Fruit fly (Drosophila melanogaster) whole organism, prepupa: ENCODE results near the gene Galk.

Experiments
- Blimp-1 ChIP-seq: fragments of 200-800 bp; sonication (Bioruptor generic); optimal IDR thresholded peaks from 3 replicates; lab custom pipeline; 2017; ENCODE audit warnings: missing biosample characterization, missing genetic modification characterization, mild to moderate bottlenecking, moderate library complexity, missing genetic modification reagents
- CG10669 ChIP-seq: fragments of 200-800 bp; sonication (Bioruptor generic); optimal IDR thresholded peaks from 3 replicates; lab custom pipeline; 2018; ENCODE audit warnings: missing biosample characterization, mild to moderate bottlenecking, missing genetic modification characterization, moderate library complexity
- CG11762 ChIP-seq: fragments of 200-800 bp; sonication (Bioruptor generic); optimal IDR thresholded peaks from 3 replicates; lab custom pipeline; 2016; ENCODE audit warnings: missing biosample characterization, missing genetic modification characterization; ENCODE audit not compliant: insufficient read depth
- CG11902 ChIP-seq: fragments of 200-800 bp; sonication (Bioruptor generic); optimal IDR thresholded peaks from 3 replicates; lab custom pipeline; 2016; ENCODE audit warnings: missing biosample characterization, missing genetic modification characterization
- CG15336 ChIP-seq: fragments of 200-800 bp; sonication (Bioruptor generic); IDR thresholded peaks from 2 replicates; pipeline ENCODE4 v1.3.6; 2022; ENCODE audit warnings: missing biosample characterization, missing genetic modification characterization
- CG3032 ChIP-seq: fragments of 200-800 bp; optimal IDR thresholded peaks from 2 replicates; lab custom pipeline; 2019; ENCODE audit warnings: missing biosample characterization, mild to moderate bottlenecking, missing genetic modification characterization, moderate library complexity
- CG31627 ChIP-seq: fragments of 200-800 bp; sonication (Bioruptor generic); optimal IDR thresholded peaks from 3 replicates; lab custom pipeline; 2016; ENCODE audit warnings: missing biosample characterization, missing genetic modification characterization
- CG32006 ChIP-seq: fragments of 200-800 bp; sonication (Bioruptor generic); optimal IDR thresholded peaks from 3 replicates; lab custom pipeline; 2017; ENCODE audit warnings: missing biosample characterization, mild to moderate bottlenecking, missing genetic modification characterization
- CG3919 ChIP-seq: fragments of 200-800 bp; sonication (Bioruptor generic); optimal IDR thresholded peaks from 3 replicates; lab custom pipeline; 2016; ENCODE audit warnings: missing biosample characterization, missing genetic modification characterization
- CG6163 ChIP-seq: fragments of 200-800 bp; sonication (Bioruptor generic); IDR thresholded peaks from 3 replicates; pipeline ENCODE4 v1.3.6; 2022; ENCODE audit warnings: missing biosample characterization, missing genetic modification characterization
- CG6792 ChIP-seq: fragments of 200-800 bp; sonication (Bioruptor generic); optimal IDR thresholded peaks from 3 replicates; lab custom pipeline; 2016; ENCODE audit warnings: missing biosample characterization, missing genetic modification characterization
- CG6808 ChIP-seq: fragments of 200-800 bp; sonication (Bioruptor generic); optimal IDR thresholded peaks from 3 replicates; lab custom pipeline; 2017; ENCODE audit warnings: missing biosample characterization, missing genetic modification characterization, mild to moderate bottlenecking, moderate library complexity, missing genetic modification reagents
- CG6854 ChIP-seq: fragments of 200-800 bp; sonication (Bioruptor generic); optimal IDR thresholded peaks from 2 replicates; lab custom pipeline; 2017; ENCODE audit warnings: missing biosample characterization, mild to moderate bottlenecking, missing genetic modification characterization
- CG7368 ChIP-seq: fragments of 200-800 bp; sonication (Bioruptor generic); optimal IDR thresholded peaks from 3 replicates; lab custom pipeline; 2016; ENCODE audit warnings: missing biosample characterization, missing genetic modification characterization
- CG8632 ChIP-seq: fragments of 200-800 bp; sonication (Bioruptor generic); optimal IDR thresholded peaks from 3 replicates; lab custom pipeline; 2016; ENCODE audit warnings: missing biosample characterization, missing genetic modification characterization
- CG9139 ChIP-seq: fragments of 200-800 bp; sonication (Bioruptor generic); optimal IDR thresholded peaks from 3 replicates; lab custom pipeline; 2017; ENCODE audit warnings: missing biosample characterization, mild to moderate bottlenecking, missing genetic modification characterization
- Eip75B ChIP-seq: fragments of 200-800 bp; sonication (Bioruptor generic); optimal IDR thresholded peaks from 3 replicates; lab custom pipeline; 2016; ENCODE audit warnings: missing biosample characterization, missing genetic modification characterization
- Eip78C ChIP-seq: fragments of 200-800 bp; sonication (Bioruptor generic); peaks from one replicate; lab custom pipeline; 2016; ENCODE audit warnings: missing biosample characterization, missing genetic modification characterization
- Eip93F ChIP-seq: fragments of 200-800 bp; sonication (Bioruptor generic); optimal IDR thresholded peaks from 2 replicates; lab custom pipeline; 2016; ENCODE audit warnings: missing biosample characterization, mild to moderate bottlenecking, missing genetic modification characterization
- Ets21C ChIP-seq: fragments of 200-800 bp; sonication (Bioruptor generic); optimal IDR thresholded peaks from 3 replicates; lab custom pipeline; 2016; ENCODE audit warnings: missing biosample characterization, missing genetic modification characterization
- Ets96B ChIP-seq: fragments of 200-800 bp; optimal IDR thresholded peaks from 2 replicates; lab custom pipeline; 2019; ENCODE audit warnings: missing biosample characterization, mild to moderate bottlenecking, missing genetic modification characterization, moderate library complexity
- Gug ChIP-seq: fragments of 200-800 bp; sonication (Bioruptor generic); IDR thresholded peaks from 2 replicates; pipeline ENCODE4 v1.3.6; 2022; ENCODE audit warnings: missing biosample characterization, missing genetic modification characterization
- Hr38 ChIP-seq: sonication (Bioruptor generic); optimal IDR thresholded peaks from 2 replicates; lab custom pipeline; 2016; ENCODE audit warnings: missing biosample characterization, missing genetic modification characterization
- Hr39 ChIP-seq: fragments of 200-800 bp; sonication (Bioruptor generic); optimal IDR thresholded peaks from 2 replicates; lab custom pipeline; 2016; ENCODE audit warnings: missing biosample characterization, missing genetic modification characterization
- Hr4 ChIP-seq: fragments of 200-800 bp; sonication (Bioruptor generic); optimal IDR thresholded peaks from 3 replicates; lab custom pipeline; 2016; ENCODE audit warnings: missing biosample characterization, missing genetic modification characterization
- Lpt ChIP-seq: fragments of 200-800 bp; sonication (Bioruptor generic); optimal IDR thresholded peaks from 3 replicates; lab custom pipeline; 2016; ENCODE audit warnings: missing biosample characterization, missing genetic modification characterization
- Met ChIP-seq: fragments of 200-800 bp; sonication (Bioruptor generic); optimal IDR thresholded peaks from 3 replicates; lab custom pipeline; 2016; ENCODE audit warnings: missing biosample characterization, missing genetic modification characterization
- OdsH ChIP-seq: fragments of 200-800 bp; sonication (Bioruptor generic); optimal IDR thresholded peaks from 3 replicates; lab custom pipeline; 2016; ENCODE audit warnings: missing biosample characterization, missing genetic modification characterization
- Smox ChIP-seq: fragments of 200-800 bp; sonication (Bioruptor generic); optimal IDR thresholded peaks from 3 replicates; lab custom pipeline; 2016; ENCODE audit warnings: missing biosample characterization, missing genetic modification characterization
- Sox102F ChIP-seq: fragments of 200-800 bp; sonication (Bioruptor generic); optimal IDR thresholded peaks from 2 replicates; lab custom pipeline; 2016; ENCODE audit warnings: missing biosample characterization, mild to moderate bottlenecking, missing genetic modification characterization
- Sox14 ChIP-seq: fragments of 200-800 bp; sonication (Bioruptor generic); optimal IDR thresholded peaks from 3 replicates; lab custom pipeline; 2016; ENCODE audit warnings: missing biosample characterization, missing genetic modification characterization
- Sox15 ChIP-seq: fragments of 200-800 bp; sonication (Bioruptor generic); optimal IDR thresholded peaks from 3 replicates; lab custom pipeline; 2016; ENCODE audit warnings: missing biosample characterization, missing genetic modification characterization
- achi ChIP-seq: fragments of 200-800 bp; sonication (Bioruptor generic); optimal IDR thresholded peaks from 3 replicates; lab custom pipeline; 2016; ENCODE audit warnings: missing biosample characterization, missing genetic modification characterization
- cyc ChIP-seq: fragments of 200-800 bp; sonication (Bioruptor generic); optimal IDR thresholded peaks from 3 replicates; lab custom pipeline; 2016; ENCODE audit warnings: missing biosample characterization, missing genetic modification characterization
- dsx ChIP-seq: fragments of 200-800 bp; optimal IDR thresholded peaks from 3 replicates; lab custom pipeline; 2019; ENCODE audit warnings: missing biosample characterization, mild to moderate bottlenecking, missing genetic modification characterization, moderate library complexity; ENCODE audit not compliant: poor library complexity, severe bottlenecking
- eg ChIP-seq: fragments of 200-800 bp; sonication (Bioruptor generic); IDR thresholded peaks from 3 replicates; pipeline ENCODE4 v1.3.6; 2022; ENCODE audit warnings: missing biosample characterization, missing genetic modification characterization
- esn ChIP-seq: fragments of 200-800 bp; sonication (Bioruptor generic); optimal IDR thresholded peaks from 2 replicates; lab custom pipeline; 2016; ENCODE audit warnings: missing biosample characterization, mild to moderate bottlenecking, missing genetic modification characterization, moderate library complexity
- fd85E ChIP-seq: fragments of 200-800 bp; sonication (Bioruptor generic); optimal IDR thresholded peaks from 3 replicates; lab custom pipeline; 2016; ENCODE audit warnings: missing biosample characterization, missing genetic modification characterization
- fkh ChIP-seq: fragments of 200-800 bp; sonication (Bioruptor generic); optimal IDR thresholded peaks from 3 replicates; lab custom pipeline; 2017; ENCODE audit warnings: missing biosample characterization, mild to moderate bottlenecking, missing genetic modification characterization, moderate library complexity
- lz ChIP-seq: fragments of 200-800 bp; sonication (Bioruptor generic); optimal IDR thresholded peaks from 3 replicates; lab custom pipeline; 2016; ENCODE audit warnings: missing biosample characterization, missing genetic modification characterization
- net ChIP-seq: fragments of 200-800 bp; sonication (Bioruptor generic); optimal IDR thresholded peaks from 3 replicates; lab custom pipeline; 2016; ENCODE audit warnings: missing biosample characterization, missing genetic modification characterization
- pdm3 ChIP-seq: fragments of 200-800 bp; sonication (Bioruptor generic); optimal IDR thresholded peaks from 3 replicates; lab custom pipeline; 2016; ENCODE audit warnings: missing biosample characterization, missing genetic modification characterization
- salr ChIP-seq, 2 experiments: fragments of 200-800 bp; sonication (Bioruptor generic); optimal IDR thresholded peaks; 3 replicates each; lab custom pipeline; 2016 to 2018; ENCODE audit warnings: missing biosample characterization in 2 of 2, missing genetic modification characterization in 2 of 2, mild to moderate bottlenecking in 1 of 2
- ss ChIP-seq, 2 experiments: fragments of 200-800 bp; sonication (Bioruptor generic); optimal IDR thresholded peaks; 2 replicates in 1 of 2; 3 replicates in 1 of 2; lab custom pipeline; 2017 to 2018; ENCODE audit warnings: mild to moderate bottlenecking in 2 of 2, missing biosample characterization in 2 of 2, missing genetic modification characterization in 2 of 2, moderate library complexity in 1 of 2
- svp ChIP-seq: fragments of 200-800 bp; sonication (Bioruptor generic); peaks from one replicate; lab custom pipeline; 2016; ENCODE audit warnings: missing biosample characterization, missing genetic modification characterization
- topi ChIP-seq: fragments of 200-800 bp; sonication (Bioruptor generic); optimal IDR thresholded peaks from 3 replicates; lab custom pipeline; 2016; ENCODE audit warnings: missing biosample characterization, missing genetic modification characterization
- vri ChIP-seq: fragments of 200-800 bp; sonication (Bioruptor generic); optimal IDR thresholded peaks from 3 replicates; lab custom pipeline; 2016; ENCODE audit warnings: missing biosample characterization, mild to moderate bottlenecking, missing genetic modification characterization

Gene Galk

dm6 chr3L:9033999-9034626 lies 48.2 kb upstream of the Galk start (continued):
- no peak for TF ChIP-seq Lpt (GFP tag; lab: Kevin White, UChicago)
- no peak for TF ChIP-seq Eip75B (GFP tag; lab: Kevin White, UChicago)
- peak; percentile 84 for TF ChIP-seq CG6163 (GFP tag; lab: Robert Waterston, UW)
- peak; percentile 56 for TF ChIP-seq esn (GFP tag; lab: Kevin White, UChicago)
- TF ChIP-seq CG9139 (GFP tag; lab: Kevin White, UChicago): peak; percentile 52
- TF ChIP-seq Gug (GFP tag; lab: Robert Waterston, UW): 0 out of 2 replicates have a peak, but pooled peaks have one; percentile 31
- TF ChIP-seq Sox14 (GFP tag; lab: Kevin White, UChicago): peak; percentile 52
- peak; percentile 24 for TF ChIP-seq Ets21C (GFP tag; lab: Kevin White, UChicago)
- TF ChIP-seq lz (GFP tag; lab: Kevin White, UChicago): peak; percentile 3
- peak; percentile 29 for TF ChIP-seq dsx (GFP tag; lab: Kevin White, UChicago)
- peak; percentile 33 for TF ChIP-seq CG6792 (GFP tag; lab: Kevin White, UChicago)
- peak; percentile 49 for TF ChIP-seq fd85E (GFP tag; lab: Kevin White, UChicago)
- no peak for TF ChIP-seq Hr38 (GFP tag; lab: Kevin White, UChicago)
- peak; percentile 86 for TF ChIP-seq Eip78C
- no peak for TF ChIP-seq fkh (GFP tag; lab: Kevin White, UChicago)

- TF ChIP-seq CG6854 (GFP tag; lab: Kevin White, UChicago) (peak; percentile 37), net (no peak), fd85E (GFP tag; lab: Kevin White, UChicago) (no peak), Ets21C (GFP tag; lab: Kevin White, UChicago) (peak; percentile 24), CG11762 (GFP tag; lab: Kevin White, UChicago) (peak; percentile 23), ss (GFP tag; optimal IDR thresholded peaks at IDR 0.05; lab: Kevin White, UChicago) (peak in 1 of 2 experiments; percentile 45), lz (GFP tag; lab: Kevin White, UChicago) (peak; percentile 58), cyc (GFP tag; lab: Kevin White, UChicago) (peak; percentile 48), CG11902 (GFP tag; lab: Kevin White, UChicago) (peak; percentile 51), vri (GFP tag; lab: Kevin White, UChicago) (peak; percentile 12), CG9139 (GFP tag; lab: Kevin White, UChicago) (no peak), svp (GFP tag; lab: Kevin White, UChicago) (peak; percentile 76), Ets96B (tag; lab: Kevin White, UChicago) (peak; percentile 43), CG6808 (GFP tag; lab: Kevin White, UChicago) (peak; percentile 52), Hr4 (GFP tag; lab: Kevin White, UChicago) (no peak), CG3919 (GFP tag; lab: Kevin White, UChicago) (peak; percentile 59), pdm3 (GFP tag; lab: Kevin White, UChicago) (peak; percentile 10), CG8632 (GFP tag; lab: Kevin White, UChicago) (peak; percentile 31), achi (GFP tag; lab: Kevin White, UChicago) (peak; percentile 45), OdsH (GFP tag; lab: Kevin White, UChicago) (peak; percentile 57), esn (GFP tag; lab: Kevin White, UChicago) (peak; percentile 66), Eip78C (peak; percentile 80), CG31627 (GFP tag; lab: Kevin White, UChicago) (peak; percentile 38), Sox15 (GFP tag; lab: Kevin White, UChicago) (peak; percentile 27), Sox102F (GFP tag; lab: Kevin White, UChicago) (peak; percentile 15), CG7368 (GFP tag; lab: Kevin White, UChicago) (no peak), Met (GFP tag; lab: Kevin White, UChicago) (peak; percentile 51), Smox (GFP tag; lab: Kevin White, UChicago) (peak; percentile 50), Sox14 (GFP tag; lab: Kevin White, UChicago) (peak; percentile 26), Eip93F (no peak), eg (no peak), topi (GFP tag; lab: Kevin White, UChicago) (peak; percentile 39), CG10669 (GFP tag; lab: Kevin White, UChicago) (peak; percentile 39), Lpt (GFP tag; lab: Kevin White, UChicago) (no peak), CG32006 (peak; percentile 26), CG15336 (GFP tag; lab: Robert Waterston, UW) (peak; percentile 39; the same call in 1 of the 2 replicates), salr (GFP tag; optimal IDR thresholded peaks at IDR 0.05; lab: Kevin White, UChicago) (peak in 1 of 2 experiments; percentile 7), CG3032 (tag; lab: Kevin White, UChicago) (peak; percentile 47), Blimp-1 (GFP tag; lab: Kevin White, UChicago) (peak; percentile 20), Hr39 (GFP tag; lab: Kevin White, UChicago) (peak; percentile 36)
These were observed 47.6 kb upstream of the Galk start for dm6 chr3L:9033537-9033936.
